Worm (Caenorhabditis elegans) whole organism, midembryonic: ENCODE measurements around the gene gpx-3.

Experiments used
- T22C8.4 ChIP-seq: fragments of 200-800 bp; sonication (Bioruptor generic); IDR thresholded peaks from 2 replicates; pipeline ENCODE4 v1.3.6; 2022; ENCODE audit warnings: missing genetic modification characterization, missing compliant biosample characterization
- cog-1 ChIP-seq: sonication (generic microtip); optimal IDR thresholded peaks from 2 replicates; lab custom pipeline; 2016; ENCODE audit warnings: missing genetic modification characterization, missing compliant biosample characterization
- flt-1 ChIP-seq: fragments of 200-800 bp; sonication (Bioruptor generic); IDR thresholded peaks from 2 replicates; pipeline ENCODE4 v1.3.6; 2022; ENCODE audit warnings: missing genetic modification characterization, missing compliant biosample characterization
- klf-2 ChIP-seq: fragments of 200-800 bp; sonication (Bioruptor generic); conservative IDR thresholded peaks from 2 replicates; pipeline ENCODE4 v1.3.6; 2022; ENCODE audit warnings: missing genetic modification reagents, missing genetic modification characterization, missing compliant biosample characterization
- med-1 ChIP-seq: sonication (generic microtip); optimal IDR thresholded peaks from 2 replicates; lab custom pipeline; 2017; ENCODE audit warnings: missing genetic modification characterization, mild to moderate bottlenecking, missing compliant biosample characterization, antibody characterized with exemption, missing genetic modification reagents; ENCODE audit not compliant: insufficient read depth
- ref-1 ChIP-seq: fragments of 200-800 bp; sonication (Bioruptor generic); conservative IDR thresholded peaks from 2 replicates; pipeline ENCODE4 v1.3.6; 2022; ENCODE audit warnings: missing genetic modification reagents, missing genetic modification characterization, missing compliant biosample characterization
- tab-1 ChIP-seq: fragments of 200-800 bp; sonication (Bioruptor generic); IDR thresholded peaks from 2 replicates; pipeline ENCODE4 v1.3.6; 2022; ENCODE audit warnings: missing genetic modification characterization, missing compliant biosample characterization
- ztf-23 ChIP-seq: fragments of 200-800 bp; sonication (Bioruptor generic); IDR thresholded peaks from 2 replicates; pipeline ENCODE4 v1.3.6; 2022; ENCODE audit warnings: missing genetic modification reagents, missing genetic modification characterization, missing compliant biosample characterization
- ztf-29 ChIP-seq: fragments of 200-800 bp; sonication (Bioruptor generic); IDR thresholded peaks from 2 replicates; pipeline ENCODE4 v1.3.6; 2022; ENCODE audit warnings: missing genetic modification reagents, missing genetic modification characterization, missing compliant biosample characterization

gpx-3 gene

ce11 chrX:9637137-9637536 lies 49.4 kb downstream of the gpx-3 start:
- 0 out of 2 replicates have a peak, but pooled peaks have one; percentile 15 for TF ChIP-seq ztf-23
- no peak for TF ChIP-seq cog-1 (tag; lab: Kevin White, UChicago)
- TF ChIP-seq tab-1: no peak
- no peak for TF ChIP-seq ref-1 (GFP tag; lab: Robert Waterston, UW)
- TF ChIP-seq T22C8.4 (GFP tag; lab: Robert Waterston, UW): no peak
- 0 out of 2 replicates have a peak, but pooled peaks have one; percentile 50 for TF ChIP-seq flt-1 (GFP tag; lab: Robert Waterston, UW)

- TF ChIP-seq tab-1 (peak; percentile 96), ztf-23 (peak; percentile 94), flt-1 (GFP tag; lab: Robert Waterston, UW) (peak; percentile 97), klf-2 (GFP tag; lab: Robert Waterston, UW) (peak; percentile 81), cog-1 (tag; lab: Kevin White, UChicago) (peak; percentile 79), ztf-29 (peak; percentile 74), ref-1 (GFP tag; lab: Robert Waterston, UW) (peak; percentile 86), T22C8.4 (GFP tag; lab: Robert Waterston, UW) (peak; percentile 92), med-1 (GFP tag; lab: Kevin White, UChicago) (peak; percentile 77)
Observed at ce11 chrX:9637700-9638099, 50.0 kb downstream of the gpx-3 start.
